Worm (Caenorhabditis elegans) whole organism, late embryonic: ENCODE data around the gene arrd-8.

Experiments
- C38D4.7 ChIP-seq: fragments of 200-800 bp; sonication (Bioruptor generic); optimal IDR thresholded peaks from 2 replicates; lab custom pipeline; 2018; ENCODE audit warnings: mild to moderate bottlenecking, missing genetic modification characterization, moderate library complexity, missing compliant biosample characterization
- F13H6.1 ChIP-seq: sonication (generic microtip); optimal IDR thresholded peaks from 2 replicates; lab custom pipeline; 2016; ENCODE audit warnings: missing genetic modification characterization, missing compliant biosample characterization
- ama-1 ChIP-seq: fragments of 150-350 bp; optimal IDR thresholded peaks from 2 replicates; lab custom pipeline; 2014
- ceh-19 ChIP-seq: fragments of 200-800 bp; sonication (Bioruptor generic); optimal IDR thresholded peaks from 2 replicates; lab custom pipeline; 2018; ENCODE audit warnings: mild to moderate bottlenecking, missing genetic modification characterization, missing compliant biosample characterization
- dve-1 ChIP-seq: sonication (generic microtip); optimal IDR thresholded peaks from 2 replicates; lab custom pipeline; 2017; ENCODE audit warnings: antibody characterized with exemption, mild to moderate bottlenecking, missing genetic modification characterization, missing compliant biosample characterization
- elt-2 ChIP-seq: sonication (generic microtip); optimal IDR thresholded peaks from 2 replicates; lab custom pipeline; 2016; ENCODE audit warnings: missing genetic modification reagents, missing genetic modification characterization, missing compliant biosample characterization
- fkh-10 ChIP-seq: fragments of 150-350 bp; optimal IDR thresholded peaks from 2 replicates; lab custom pipeline; 2014; ENCODE audit warnings: missing biosample characterization, missing genetic modification reagents, missing genetic modification characterization
- lin-11 ChIP-seq: fragments of 200-800 bp; sonication (Bioruptor generic); optimal IDR thresholded peaks from 2 replicates; lab custom pipeline; 2018; ENCODE audit warnings: mild to moderate bottlenecking, missing genetic modification characterization, missing compliant biosample characterization
- pag-3 ChIP-seq: sonication (generic microtip); optimal IDR thresholded peaks from 2 replicates; lab custom pipeline; 2016; ENCODE audit warnings: missing compliant biosample characterization, missing genetic modification characterization, borderline replicate concordance
- pha-4 ChIP-seq: fragments of 150-350 bp; optimal IDR thresholded peaks from 2 replicates; lab custom pipeline; 2018; ENCODE audit warnings: missing biosample characterization, missing genetic modification reagents, missing genetic modification characterization
- pqm-1 ChIP-seq: sonication (generic microtip); optimal IDR thresholded peaks from 2 replicates; lab custom pipeline; 2016; ENCODE audit warnings: missing genetic modification characterization, missing compliant biosample characterization

ce11 chrII:12062521-12062920 lies 2.4 kb upstream of the arrd-8 start, which contains the start of gene arrd-7:
- TF ChIP-seq pag-3 (tag; lab: Kevin White, UChicago) (no peak), F13H6.1 (no peak), lin-11 (tag; lab: Kevin White, UChicago) (no peak), elt-2 (tag; lab: Kevin White, UChicago) (no peak), pha-4 (no peak), fkh-10 (GFP tag; lab: Kevin White, UChicago) (no peak), ceh-19 (no peak), dve-1 (tag; lab: Kevin White, UChicago) (no peak), C38D4.7 (GFP tag; lab: Kevin White, UChicago) (no peak), ama-1 (lab: Kevin White, UChicago) (no peak), pqm-1 (tag; lab: Kevin White, UChicago) (no peak)
